Worm (Caenorhabditis elegans) whole organism, L1 larva: ENCODE measurements around the gene EGAP5.1.
A peak's percentile ranks its signal among the peaks of the same experiment; 100 is the strongest.

Experiments
- C04F5.9 ChIP-seq: sonication (generic microtip); optimal IDR thresholded peaks from 2 replicates; lab custom pipeline; 2016; ENCODE audit warnings: missing genetic modification characterization, missing compliant biosample characterization
- alr-1 ChIP-seq: fragments of 200-800 bp; sonication (Bioruptor generic); optimal IDR thresholded peaks from 2 replicates; lab custom pipeline; 2018; ENCODE audit warnings: borderline replicate concordance, mild to moderate bottlenecking, missing genetic modification characterization, missing compliant biosample characterization
- blmp-1 ChIP-seq: fragments of 150-350 bp; optimal IDR thresholded peaks from 2 replicates; lab custom pipeline; 2014; ENCODE audit warnings: missing biosample characterization, missing genetic modification characterization
- ceh-82 ChIP-seq, 3 experiments: fragments of 150-350 bp in 1 of 3; sonication (generic microtip) in 2 of 3; optimal IDR thresholded peaks; 2 replicates each; lab custom pipeline; 2014 to 2017; ENCODE audit warnings: missing biosample characterization in 3 of 3, missing genetic modification characterization in 3 of 3
- ceh-88 ChIP-seq: fragments of 200-800 bp; sonication (Bioruptor generic); IDR thresholded peaks from 2 replicates; pipeline ENCODE4 v1.3.6; 2022; ENCODE audit warnings: missing genetic modification characterization, missing compliant biosample characterization
- ces-1 ChIP-seq: fragments of 150-350 bp; optimal IDR thresholded peaks from 2 replicates; lab custom pipeline; 2014; ENCODE audit warnings: missing biosample characterization, missing genetic modification reagents, missing genetic modification characterization
- dpl-1 ChIP-seq, 3 experiments: fragments of 150-350 bp in 2 of 3; sonication (generic microtip) in 1 of 3; optimal IDR thresholded peaks; 2 replicates each; lab custom pipeline; 2014 to 2017; ENCODE audit warnings: missing biosample characterization in 3 of 3, missing genetic modification characterization in 3 of 3, missing genetic modification reagents in 3 of 3
- dsc-1 ChIP-seq: sonication (generic microtip); optimal IDR thresholded peaks from 2 replicates; lab custom pipeline; 2016; ENCODE audit warnings: mild to moderate bottlenecking, missing genetic modification characterization, missing compliant biosample characterization
- efl-1 ChIP-seq, 4 experiments: fragments of 150-350 bp; optimal IDR thresholded peaks in 3 of 4; peaks in 1 of 4; 1 replicate in 1 of 4; 2 replicates in 3 of 4; lab custom pipeline; 2014; ENCODE audit warnings: missing biosample characterization in 2 of 4, missing genetic modification characterization in 2 of 4, missing genetic modification reagents in 2 of 4
- egl-13 ChIP-seq: sonication (generic microtip); optimal IDR thresholded peaks from 2 replicates; lab custom pipeline; 2016; ENCODE audit warnings: missing genotype, missing genetic modification reagents, missing genetic modification characterization, missing compliant biosample characterization
- elt-2 ChIP-seq: sonication (generic microtip); optimal IDR thresholded peaks from 2 replicates; lab custom pipeline; 2016; ENCODE audit warnings: missing genetic modification characterization, mild to moderate bottlenecking, inconsistent platforms, missing compliant biosample characterization, missing genetic modification reagents
- fkh-8 ChIP-seq: sonication (generic microtip); optimal IDR thresholded peaks from 2 replicates; lab custom pipeline; 2016; ENCODE audit warnings: mild to moderate bottlenecking, missing genetic modification characterization, missing compliant biosample characterization
- hlh-4 ChIP-seq: sonication (generic microtip); optimal IDR thresholded peaks from 2 replicates; lab custom pipeline; 2016; ENCODE audit warnings: mild to moderate bottlenecking, missing genetic modification characterization, missing compliant biosample characterization
- hpl-2 ChIP-seq: fragments of 150-350 bp; optimal IDR thresholded peaks from 2 replicates; lab custom pipeline; 2014; ENCODE audit warnings: missing biosample characterization, missing genetic modification reagents, missing genetic modification characterization
- irx-1 ChIP-seq: sonication (generic microtip); optimal IDR thresholded peaks from 2 replicates; lab custom pipeline; 2016; ENCODE audit warnings: missing genetic modification characterization, missing compliant biosample characterization
- jun-1 ChIP-seq: fragments of 150-350 bp; optimal IDR thresholded peaks from 2 replicates; lab custom pipeline; 2014; ENCODE audit warnings: missing biosample characterization, missing genetic modification reagents, missing genetic modification characterization
- lin-14 ChIP-seq: fragments of 200-800 bp; sonication (Bioruptor generic); optimal IDR thresholded peaks from 2 replicates; lab custom pipeline; 2018; ENCODE audit warnings: mild to moderate bottlenecking, missing genetic modification characterization, moderate library complexity, missing compliant biosample characterization
- lin-35 ChIP-seq, 2 experiments: fragments of 150-350 bp; optimal IDR thresholded peaks; 2 replicates each; lab custom pipeline; 2014; ENCODE audit warnings: missing biosample characterization in 2 of 2, missing genetic modification characterization in 2 of 2, missing genetic modification reagents in 2 of 2
- lin-39 ChIP-seq: fragments of 150-350 bp; optimal IDR thresholded peaks from 2 replicates; lab custom pipeline; 2014; ENCODE audit warnings: missing biosample characterization, missing genetic modification reagents, missing genetic modification characterization
- mab-9 ChIP-seq: fragments of 200-800 bp; sonication (Bioruptor generic); IDR thresholded peaks from 2 replicates; pipeline ENCODE4 v1.3.6; 2022; ENCODE audit warnings: missing genetic modification reagents, missing genetic modification characterization, missing compliant biosample characterization
- mef-2 ChIP-seq: fragments of 150-350 bp; optimal IDR thresholded peaks from 2 replicates; lab custom pipeline; 2014; ENCODE audit warnings: missing biosample characterization, missing genetic modification characterization
- nhr-19 ChIP-seq: fragments of 200-800 bp; sonication (Bioruptor generic); conservative IDR thresholded peaks from 2 replicates; pipeline ENCODE4 v1.3.6; 2022; ENCODE audit warnings: missing genetic modification characterization, missing compliant biosample characterization
- nhr-20 ChIP-seq: sonication (generic microtip); optimal IDR thresholded peaks from 2 replicates; lab custom pipeline; 2016; ENCODE audit warnings: mild to moderate bottlenecking, missing genetic modification characterization, missing compliant biosample characterization
- nhr-237 ChIP-seq: fragments of 150-350 bp; optimal IDR thresholded peaks from 2 replicates; lab custom pipeline; 2014; ENCODE audit warnings: missing biosample characterization, missing genetic modification characterization
- nhr-28 ChIP-seq: fragments of 150-350 bp; optimal IDR thresholded peaks from 2 replicates; lab custom pipeline; 2014; ENCODE audit warnings: missing biosample characterization, missing genetic modification characterization
- nhr-47 ChIP-seq: sonication (generic microtip); optimal IDR thresholded peaks from 2 replicates; lab custom pipeline; 2016; ENCODE audit warnings: mild to moderate bottlenecking, missing genetic modification characterization, moderate library complexity, missing compliant biosample characterization
- nhr-71 ChIP-seq: sonication (generic microtip); optimal IDR thresholded peaks from 2 replicates; lab custom pipeline; 2016; ENCODE audit warnings: mild to moderate bottlenecking, missing genetic modification characterization, moderate library complexity, missing compliant biosample characterization
- nhr-77 ChIP-seq: fragments of 150-350 bp; optimal IDR thresholded peaks from 2 replicates; lab custom pipeline; 2014; ENCODE audit warnings: missing biosample characterization, missing genetic modification characterization
- nhr-85 ChIP-seq: sonication (generic microtip); peaks from one replicate; lab custom pipeline; 2016; ENCODE audit warnings: missing genetic modification characterization, inconsistent platforms, missing compliant biosample characterization
- pag-3 ChIP-seq: sonication (generic microtip); optimal IDR thresholded peaks from 2 replicates; lab custom pipeline; 2017; ENCODE audit warnings: missing genetic modification characterization, mild to moderate bottlenecking, missing compliant biosample characterization, antibody characterized with exemption, borderline replicate concordance; ENCODE audit not compliant: insufficient read depth
- pax-3 ChIP-seq: fragments of 200-800 bp; sonication (Bioruptor generic); optimal IDR thresholded peaks from 2 replicates; lab custom pipeline; 2018; ENCODE audit warnings: mild to moderate bottlenecking, missing genetic modification characterization, moderate library complexity, missing compliant biosample characterization
- pqm-1 ChIP-seq: sonication (generic microtip); optimal IDR thresholded peaks from 3 replicates; lab custom pipeline; 2017; ENCODE audit warnings: missing biosample characterization, missing genetic modification characterization
- skn-1 ChIP-seq: fragments of 150-350 bp; optimal IDR thresholded peaks from 2 replicates; lab custom pipeline; 2014; ENCODE audit warnings: missing biosample characterization, missing genetic modification characterization
- snu-23 ChIP-seq: sonication (generic microtip); optimal IDR thresholded peaks from 2 replicates; lab custom pipeline; 2016; ENCODE audit warnings: missing genetic modification characterization, missing compliant biosample characterization
- tbx-2 ChIP-seq: sonication (generic microtip); optimal IDR thresholded peaks from 2 replicates; lab custom pipeline; 2016; ENCODE audit warnings: missing genetic modification characterization, missing compliant biosample characterization
- unc-130 ChIP-seq: fragments of 150-350 bp; optimal IDR thresholded peaks from 2 replicates; lab custom pipeline; 2017; ENCODE audit warnings: missing biosample characterization, missing genetic modification characterization, inconsistent platforms
- unc-62 ChIP-seq: fragments of 150-350 bp; optimal IDR thresholded peaks from 2 replicates; lab custom pipeline; 2014; ENCODE audit warnings: missing biosample characterization, missing genetic modification reagents, missing genetic modification characterization
- unc-86 ChIP-seq: sonication (generic microtip); optimal IDR thresholded peaks from 2 replicates; lab custom pipeline; 2016; ENCODE audit warnings: missing genetic modification characterization, missing compliant biosample characterization
- xbp-1 ChIP-seq: sonication (generic microtip); optimal IDR thresholded peaks from 2 replicates; lab custom pipeline; 2016; ENCODE audit warnings: missing genetic modification characterization, missing compliant biosample characterization
- zip-4 ChIP-seq: fragments of 200-800 bp; sonication (Bioruptor generic); optimal IDR thresholded peaks from 2 replicates; lab custom pipeline; 2018; ENCODE audit warnings: mild to moderate bottlenecking, missing genetic modification characterization, moderate library complexity, missing compliant biosample characterization
- ztf-11 ChIP-seq, 2 experiments: sonication (generic microtip); optimal IDR thresholded peaks; 2 replicates each; lab custom pipeline; 2016 to 2017; ENCODE audit warnings: missing genetic modification characterization in 2 of 2, missing biosample characterization in 1 of 2, missing compliant biosample characterization in 1 of 2

Gene EGAP5.1

DNA sequence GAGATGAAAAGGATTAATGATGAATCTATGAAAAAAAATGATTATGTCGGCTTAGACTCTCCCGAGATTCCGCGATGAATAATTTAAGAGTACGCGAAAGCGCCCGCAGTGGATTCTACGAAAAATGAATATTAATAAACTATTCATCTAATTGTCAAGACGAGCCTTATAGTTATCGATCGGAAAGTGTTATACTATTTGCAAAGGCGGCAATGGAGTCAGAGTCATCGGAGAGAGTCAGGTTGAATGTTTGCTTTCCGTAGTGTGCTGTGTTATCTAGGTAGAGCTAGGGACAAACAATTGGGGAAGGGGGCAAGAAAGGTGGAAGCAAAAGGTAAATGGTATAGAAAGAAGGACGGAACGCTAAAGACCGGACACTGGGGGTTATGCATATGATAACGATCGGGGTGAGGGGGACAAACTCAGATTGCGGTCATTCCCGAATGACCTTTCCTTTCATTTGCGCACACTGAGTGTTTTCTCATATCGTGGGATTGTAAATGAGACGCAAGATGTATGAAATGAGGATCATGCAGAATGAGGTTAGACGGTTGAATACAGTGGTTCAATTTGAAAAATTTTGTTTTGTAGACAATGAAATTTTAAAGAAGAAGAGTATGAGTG, 40.0 kb upstream of the EGAP5.1 start (continued):
- peak in 1 of 2 experiments; percentile 15 for TF ChIP-seq ztf-11 (tag; optimal IDR thresholded peaks at IDR 0.05; lab: Kevin White, UChicago)
- no peak for TF ChIP-seq hpl-2 (GFP tag; lab: Kevin White, UChicago)
- no peak for TF ChIP-seq dpl-1 (GFP tag; optimal IDR thresholded peaks at IDR 0.05; lab: Kevin White, UChicago)
- TF ChIP-seq egl-13 (tag; lab: Kevin White, UChicago) = peak; percentile 58
- no peak for TF ChIP-seq efl-1 (optimal IDR thresholded peaks at IDR 0.05; lab: Kevin White, UChicago)
- peak in 1 of 2 experiments; percentile 67 for TF ChIP-seq efl-1 (GFP tag; optimal IDR thresholded peaks at IDR 0.05 in 1 of 2; lab: Kevin White, UChicago)
- no peak for TF ChIP-seq nhr-77 (tag; lab: Kevin White, UChicago)
- no peak for TF ChIP-seq pag-3 (tag; lab: Kevin White, UChicago)
- no peak for TF ChIP-seq ceh-88
- no peak for TF ChIP-seq lin-35 (GFP tag; optimal IDR thresholded peaks at IDR 0.05; lab: Kevin White, UChicago)
- TF ChIP-seq elt-2 (tag; lab: Kevin White, UChicago) = no peak
- TF ChIP-seq nhr-47 = peak; percentile 40
- no peak for TF ChIP-seq nhr-20 (tag; lab: Kevin White, UChicago)
- no peak for TF ChIP-seq unc-62 (GFP tag; lab: Kevin White, UChicago)
- TF ChIP-seq nhr-237 = no peak
- no peak for TF ChIP-seq xbp-1
- peak; percentile 30 for TF ChIP-seq fkh-8 (tag; lab: Kevin White, UChicago)
- TF ChIP-seq unc-130 (tag; lab: Kevin White, UChicago) = no peak
- no peak for TF ChIP-seq nhr-19 (GFP tag; lab: Robert Waterston, UW)
- TF ChIP-seq snu-23 (GFP tag; lab: Kevin White, UChicago) = no peak
- TF ChIP-seq skn-1 (tag; lab: Kevin White, UChicago) = no peak
- TF ChIP-seq alr-1 = no peak
- no peak for TF ChIP-seq lin-39
- TF ChIP-seq zip-4 (GFP tag; lab: Kevin White, UChicago) = no peak
- TF ChIP-seq C04F5.9 (tag; lab: Kevin White, UChicago) = no peak
- TF ChIP-seq pax-3 (tag; lab: Kevin White, UChicago) = no peak
- TF ChIP-seq nhr-71 (tag; lab: Kevin White, UChicago) = peak; percentile 18
- TF ChIP-seq ceh-82 (tag; optimal IDR thresholded peaks at IDR 0.05; lab: Kevin White, UChicago) = no peak
- no peak for TF ChIP-seq hlh-4 (tag; lab: Kevin White, UChicago)
- no peak for TF ChIP-seq irx-1 (tag; lab: Kevin White, UChicago)
- TF ChIP-seq nhr-28 (tag; lab: Kevin White, UChicago) = no peak
- no peak for TF ChIP-seq jun-1 (tag; lab: Kevin White, UChicago)

DNA sequence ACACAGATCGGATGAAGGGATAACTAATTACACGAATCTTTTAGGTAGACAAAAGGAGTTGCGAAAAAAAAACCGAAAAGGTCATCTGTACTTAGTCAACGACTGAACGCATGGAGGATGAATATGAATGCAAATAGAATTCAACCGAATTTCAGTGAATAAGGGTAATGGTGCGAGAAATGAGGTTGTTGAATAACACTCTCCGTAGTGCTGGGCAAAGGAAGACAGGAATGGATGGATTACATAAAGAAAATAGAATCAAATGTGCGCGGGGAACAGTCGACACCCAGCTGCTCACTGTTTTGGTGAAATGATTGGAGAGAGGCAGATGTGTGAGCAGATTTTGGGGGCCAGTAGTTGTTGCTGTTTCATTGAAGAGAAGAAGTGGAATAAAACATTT, 38.6 kb upstream of the EGAP5.1 start:
- TF ChIP-seq mef-2 (tag; lab: Kevin White, UChicago) (no peak), tbx-2 (tag; lab: Kevin White, UChicago) (no peak), unc-86 (tag; lab: Kevin White, UChicago) (no peak), blmp-1 (tag; lab: Kevin White, UChicago) (peak; percentile 9), mab-9 (GFP tag; lab: Robert Waterston, UW) (no peak)

DNA sequence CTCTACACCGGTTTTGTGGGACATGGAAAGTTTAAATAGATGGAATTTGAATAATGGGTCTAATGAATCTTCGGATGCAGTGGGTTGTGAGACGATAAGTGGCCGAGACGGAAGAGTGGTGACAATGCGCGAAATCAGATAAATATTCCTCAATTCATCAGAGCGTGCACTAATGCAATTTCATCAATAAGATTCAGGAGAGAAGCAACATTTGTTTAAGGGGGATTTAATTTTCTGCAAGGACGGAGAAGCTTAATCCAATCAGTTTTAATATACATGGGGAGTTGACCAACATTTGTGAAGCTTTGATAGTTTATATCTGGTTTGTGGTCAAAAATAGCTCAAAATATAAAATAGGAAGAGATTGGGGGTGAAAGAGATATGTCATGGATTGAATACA, 33.4 kb upstream of the EGAP5.1 start:
- TF ChIP-seq alr-1 = no peak
- TF ChIP-seq lin-14 (GFP tag; lab: Kevin White, UChicago) = peak; percentile 55
- TF ChIP-seq ces-1 = peak; percentile 89
- peak; percentile 10 for TF ChIP-seq nhr-47
- peak; percentile 10 for TF ChIP-seq nhr-85 (tag; lab: Kevin White, UChicago)
- no peak for TF ChIP-seq pqm-1
- TF ChIP-seq nhr-71 (tag; lab: Kevin White, UChicago) = peak; percentile 4
- TF ChIP-seq egl-13 (tag; lab: Kevin White, UChicago) = peak; percentile 43
- peak; percentile 15 for TF ChIP-seq dsc-1 (tag; lab: Kevin White, UChicago)
